Worm (Caenorhabditis elegans): ENCODE measurements around the gene sup-10.

DNA sequence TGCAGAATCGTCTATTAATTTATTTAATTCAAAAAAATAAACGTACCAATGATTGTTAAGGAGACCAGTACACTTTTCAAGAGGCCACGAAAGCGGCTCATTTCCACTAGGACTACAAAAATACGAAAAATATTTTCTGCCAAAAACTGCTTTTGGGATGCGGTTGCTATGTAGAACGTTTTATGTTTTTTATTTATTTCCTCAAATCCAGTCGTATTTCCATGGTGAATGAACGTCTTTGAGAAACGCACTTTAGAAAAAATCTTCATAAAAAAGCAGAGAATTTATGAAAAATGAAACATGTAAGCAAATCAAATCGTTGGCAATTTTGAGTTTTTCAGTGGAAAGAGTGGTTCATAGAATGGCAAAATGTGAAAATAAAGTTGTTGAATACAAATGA lies 39.2 kb downstream of the sup-10 start, which contains the start of gene F39B3.7:
- no peak for TF ChIP-seq daf-16 (GFP tag; optimal IDR thresholded peaks at IDR 0.05)
- TF ChIP-seq daf-16 (tag; optimal IDR thresholded peaks at IDR 0.05), result no peak
- no peak for TF ChIP-seq lin-38 (GFP tag; IDR thresholded peaks at IDR 0.05)
- no peak for TF ChIP-seq sdz-12 (GFP tag; optimal IDR thresholded peaks at IDR 0.05)
- no peak for TF ChIP-seq unc-39 (tag; optimal IDR thresholded peaks at IDR 0.05)
- TF ChIP-seq F49E8.2 (tag; optimal IDR thresholded peaks at IDR 0.05; ENCODE audit: borderline replicate concordance), result no peak
- no peak for TF ChIP-seq attf-4 (tag; optimal IDR thresholded peaks at IDR 0.05)
